Fruit fly (Drosophila melanogaster) whole organism, embryonic: ENCODE measurements around the gene sr.
A peak's percentile ranks its signal among the peaks of the same experiment; 100 is the strongest.

Experiments
- ATbp ChIP-seq: fragments of 200-800 bp; sonication (Bioruptor generic); optimal IDR thresholded peaks from 2 replicates; lab custom pipeline; 2017; ENCODE audit warnings: missing biosample characterization, mild to moderate bottlenecking, missing genetic modification characterization, missing genetic modification reagents
- Asciz ChIP-seq: fragments of 200-800 bp; sonication (Bioruptor generic); optimal IDR thresholded peaks from 2 replicates; lab custom pipeline; 2017; ENCODE audit warnings: missing biosample characterization, mild to moderate bottlenecking, missing genetic modification characterization, missing genetic modification reagents
- CG10543 ChIP-seq: fragments of 200-800 bp; sonication (Bioruptor generic); optimal IDR thresholded peaks from 3 replicates; lab custom pipeline; 2017; ENCODE audit warnings: missing biosample characterization, mild to moderate bottlenecking, missing genetic modification characterization, moderate library complexity
- CG15514 ChIP-seq: fragments of 200-800 bp; sonication (Bioruptor generic); optimal IDR thresholded peaks from 3 replicates; lab custom pipeline; 2017; ENCODE audit warnings: missing biosample characterization, missing genetic modification characterization, mild to moderate bottlenecking, moderate library complexity, missing genetic modification reagents
- CG16813 ChIP-seq: fragments of 200-800 bp; sonication (Bioruptor generic); IDR thresholded peaks from 3 replicates; pipeline ENCODE4 v1.3.6; 2022; ENCODE audit warnings: missing biosample characterization, missing genetic modification characterization; ENCODE audit not compliant: partially characterized antibody
- CG16815 ChIP-seq: fragments of 200-800 bp; sonication (Bioruptor generic); optimal IDR thresholded peaks from 3 replicates; lab custom pipeline; 2017; ENCODE audit warnings: missing biosample characterization, mild to moderate bottlenecking, missing genetic modification characterization
- CG2120 ChIP-seq: fragments of 200-800 bp; sonication (Bioruptor generic); optimal IDR thresholded peaks from 3 replicates; lab custom pipeline; 2016; ENCODE audit warnings: missing biosample characterization, missing genetic modification characterization
- CG2678 ChIP-seq: fragments of 200-800 bp; sonication (Bioruptor generic); optimal IDR thresholded peaks from 3 replicates; lab custom pipeline; 2019; ENCODE audit warnings: missing biosample characterization, mild to moderate bottlenecking, missing genetic modification characterization, moderate library complexity
- CG30020 ChIP-seq: fragments of 200-800 bp; optimal IDR thresholded peaks from 2 replicates; lab custom pipeline; 2019; ENCODE audit warnings: missing biosample characterization, mild to moderate bottlenecking, missing genetic modification characterization, moderate library complexity
- CG4328 ChIP-seq: fragments of 200-800 bp; sonication (Bioruptor generic); optimal IDR thresholded peaks from 3 replicates; lab custom pipeline; 2017; ENCODE audit warnings: missing biosample characterization, missing genetic modification reagents, missing genetic modification characterization
- CG4404 ChIP-seq: fragments of 200-800 bp; sonication (Bioruptor generic); IDR thresholded peaks from 2 replicates; pipeline ENCODE4 v1.3.6; 2022; ENCODE audit warnings: missing biosample characterization, missing genetic modification characterization
- CG4617 ChIP-seq: fragments of 200-800 bp; sonication (Bioruptor generic); optimal IDR thresholded peaks from 3 replicates; lab custom pipeline; 2016; ENCODE audit warnings: missing biosample characterization, missing genetic modification characterization, borderline replicate concordance
- CG4854 ChIP-seq: fragments of 200-800 bp; sonication (Bioruptor generic); optimal IDR thresholded peaks from 2 replicates; lab custom pipeline; 2016; ENCODE audit warnings: missing biosample characterization, missing genetic modification characterization, inconsistent platforms
- CG8290 ChIP-seq, 3 experiments: fragments of 200-800 bp; sonication (Bioruptor generic); optimal IDR thresholded peaks; 2 replicates each; lab custom pipeline; 2016 to 2019; ENCODE audit warnings: missing biosample characterization in 3 of 3, missing genetic modification characterization in 3 of 3, mild to moderate bottlenecking in 2 of 3, moderate library complexity in 1 of 3
- CTCF ChIP-seq: fragments of 200-800 bp; sonication (Bioruptor generic); optimal IDR thresholded peaks from 2 replicates; lab custom pipeline; 2017; ENCODE audit warnings: missing biosample characterization, mild to moderate bottlenecking, missing genetic modification characterization, moderate library complexity
- Dll ChIP-seq: fragments of 200-800 bp; sonication (Bioruptor generic); IDR thresholded peaks from 4 replicates; pipeline ENCODE4 v1.3.6; 2022; ENCODE audit warnings: missing biosample characterization, missing genetic modification characterization; ENCODE audit not compliant: partially characterized antibody
- Doc2 ChIP-seq: fragments of 200-800 bp; sonication (Bioruptor generic); IDR thresholded peaks from 2 replicates; pipeline ENCODE4 v1.3.6; 2022; ENCODE audit warnings: missing biosample characterization, missing genetic modification characterization
- Dp ChIP-seq: fragments of 200-800 bp; sonication (Bioruptor generic); optimal IDR thresholded peaks from 2 replicates; lab custom pipeline; 2018; ENCODE audit warnings: missing biosample characterization, mild to moderate bottlenecking, missing genetic modification characterization, moderate library complexity
- HLHmδ ChIP-seq: fragments of 200-800 bp; sonication (Bioruptor generic); optimal IDR thresholded peaks from 2 replicates; lab custom pipeline; 2018; ENCODE audit warnings: missing biosample characterization, mild to moderate bottlenecking, missing genetic modification characterization, moderate library complexity
- Hey ChIP-seq: fragments of 200-800 bp; sonication (Bioruptor generic); optimal IDR thresholded peaks from 3 replicates; lab custom pipeline; 2018; ENCODE audit warnings: missing biosample characterization, mild to moderate bottlenecking, missing genetic modification characterization
- Med ChIP-seq: fragments of 200-800 bp; sonication (Bioruptor generic); peaks from one replicate; lab custom pipeline; 2016; ENCODE audit warnings: missing biosample characterization, missing genetic modification characterization, mild to moderate bottlenecking, inconsistent platforms, moderate library complexity
- NC2α ChIP-seq: fragments of 200-800 bp; sonication (Bioruptor generic); optimal IDR thresholded peaks from 2 replicates; lab custom pipeline; 2016; ENCODE audit warnings: missing biosample characterization, missing genetic modification characterization
- Nf-YA ChIP-seq: fragments of 200-800 bp; sonication (Bioruptor generic); IDR thresholded peaks from 2 replicates; pipeline ENCODE4 v1.3.6; 2022; ENCODE audit warnings: missing biosample characterization, missing genetic modification characterization
- Spps ChIP-seq: fragments of 200-800 bp; sonication (Bioruptor generic); optimal IDR thresholded peaks from 2 replicates; lab custom pipeline; 2018; ENCODE audit warnings: missing biosample characterization, mild to moderate bottlenecking, missing genetic modification characterization
- Taf1 ChIP-seq: fragments of 200-800 bp; sonication (Bioruptor generic); IDR thresholded peaks from 2 replicates; pipeline ENCODE4 v1.3.6; 2022; ENCODE audit warnings: missing biosample characterization, missing genetic modification characterization
- Tbp ChIP-seq: fragments of >200 bp; optimal IDR thresholded peaks from 2 replicates; lab custom pipeline; 2018; ENCODE audit warnings: missing biosample characterization, missing genetic modification characterization
- Trl ChIP-seq, 3 experiments: fragments of >200 bp in 2 of 3; fragments of 200-800 bp in 1 of 3; sonication (Bioruptor generic) in 1 of 3; optimal IDR thresholded peaks; 2 replicates in 1 of 3; 3 replicates in 2 of 3; lab custom pipeline; 2016 to 2017; ENCODE audit warnings: missing biosample characterization in 1 of 3, missing genetic modification characterization in 1 of 3
- abd-A ChIP-seq: fragments of 200-800 bp; sonication (Bioruptor generic); optimal IDR thresholded peaks from 3 replicates; lab custom pipeline; 2019; ENCODE audit warnings: missing biosample characterization, mild to moderate bottlenecking, missing genetic modification characterization, moderate library complexity
- amos ChIP-seq: fragments of 200-800 bp; sonication (Bioruptor generic); IDR thresholded peaks from 2 replicates; pipeline ENCODE4 v1.3.6; 2022; ENCODE audit warnings: missing biosample characterization, missing genetic modification characterization; ENCODE audit not compliant: partially characterized antibody
- bbx ChIP-seq: fragments of 200-800 bp; sonication (Bioruptor generic); IDR thresholded peaks from 2 replicates; pipeline ENCODE4 v1.3.6; 2022; ENCODE audit warnings: missing biosample characterization, missing genetic modification characterization; ENCODE audit not compliant: partially characterized antibody
- ci ChIP-seq: fragments of 200-800 bp; sonication (Bioruptor generic); IDR thresholded peaks from 3 replicates; pipeline ENCODE4 v1.3.6; 2022; ENCODE audit warnings: missing biosample characterization, missing genetic modification characterization
- da ChIP-seq: fragments of 200-800 bp; sonication (Bioruptor generic); optimal IDR thresholded peaks from 2 replicates; lab custom pipeline; 2016; ENCODE audit warnings: missing biosample characterization, missing genetic modification characterization
- ftz-f1 ChIP-seq: fragments of 200-800 bp; sonication (Bioruptor generic); optimal IDR thresholded peaks from 2 replicates; lab custom pipeline; 2016; ENCODE audit warnings: missing biosample characterization, missing genetic modification characterization
- gcm ChIP-seq: fragments of 200-800 bp; sonication (Bioruptor generic); optimal IDR thresholded peaks from 2 replicates; lab custom pipeline; 2019; ENCODE audit warnings: missing biosample characterization, mild to moderate bottlenecking, missing genetic modification characterization, moderate library complexity
- inv ChIP-seq: fragments of 200-800 bp; sonication (Bioruptor generic); IDR thresholded peaks from 2 replicates; pipeline ENCODE4 v1.3.6; 2022; ENCODE audit warnings: missing biosample characterization, missing genetic modification characterization; ENCODE audit not compliant: partially characterized antibody
- kah ChIP-seq: fragments of 200-800 bp; sonication (Bioruptor generic); optimal IDR thresholded peaks from 2 replicates; lab custom pipeline; 2018; ENCODE audit warnings: missing biosample characterization, mild to moderate bottlenecking, missing genetic modification characterization
- lbe ChIP-seq: fragments of 200-800 bp; sonication (Bioruptor generic); optimal IDR thresholded peaks from 2 replicates; lab custom pipeline; 2016; ENCODE audit warnings: missing biosample characterization, mild to moderate bottlenecking, missing genetic modification characterization
- odd ChIP-seq: fragments of 200-800 bp; sonication (Bioruptor generic); optimal IDR thresholded peaks from 2 replicates; lab custom pipeline; 2017; ENCODE audit warnings: missing biosample characterization, mild to moderate bottlenecking, missing genetic modification characterization
- onecut ChIP-seq: fragments of 200-800 bp; sonication (Bioruptor generic); IDR thresholded peaks from 2 replicates; pipeline ENCODE4 v1.3.6; 2022; ENCODE audit warnings: missing biosample characterization, missing genetic modification characterization
- phol ChIP-seq: fragments of 200-800 bp; sonication (Bioruptor generic); optimal IDR thresholded peaks from 3 replicates; lab custom pipeline; 2018; ENCODE audit warnings: missing biosample characterization, mild to moderate bottlenecking, missing genetic modification characterization, moderate library complexity
- pzg ChIP-seq: fragments of 200-800 bp; sonication (Bioruptor generic); optimal IDR thresholded peaks from 3 replicates; lab custom pipeline; 2018; ENCODE audit warnings: missing biosample characterization, mild to moderate bottlenecking, missing genetic modification characterization, moderate library complexity
- sd ChIP-seq: fragments of 200-800 bp; sonication (Bioruptor generic); optimal IDR thresholded peaks from 3 replicates; lab custom pipeline; 2018; ENCODE audit warnings: missing biosample characterization, mild to moderate bottlenecking, missing genetic modification characterization, moderate library complexity
- sna ChIP-seq: fragments of 200-800 bp; sonication (Bioruptor generic); IDR thresholded peaks from 2 replicates; pipeline ENCODE4 v1.3.6; 2022; ENCODE audit warnings: missing biosample characterization, missing genetic modification characterization; ENCODE audit not compliant: partially characterized antibody
- so ChIP-seq: fragments of 200-800 bp; sonication (Bioruptor generic); IDR thresholded peaks from 3 replicates; pipeline ENCODE4 v1.3.6; 2022; ENCODE audit warnings: missing biosample characterization, missing genetic modification characterization
- sug ChIP-seq: fragments of 200-800 bp; optimal IDR thresholded peaks from 2 replicates; lab custom pipeline; 2019; ENCODE audit warnings: missing biosample characterization, mild to moderate bottlenecking, missing genetic modification characterization, moderate library complexity
- wek ChIP-seq: fragments of 200-800 bp; sonication (Bioruptor generic); optimal IDR thresholded peaks from 3 replicates; lab custom pipeline; 2018; ENCODE audit warnings: missing biosample characterization, mild to moderate bottlenecking, missing genetic modification characterization, moderate library complexity
- yki ChIP-seq: fragments of >200 bp; optimal IDR thresholded peaks from 3 replicates; lab custom pipeline; 2018

The sr gene

dm6 chr3R:18121385-18122151, 31.0 kb downstream of the sr start (continued):
- TF ChIP-seq CG15514 (GFP tag; lab: Kevin White, UChicago) (no peak), inv (GFP tag; lab: Robert Waterston, UW) (no peak), CG16815 (GFP tag; lab: Kevin White, UChicago) (no peak), Tbp (GFP tag; lab: Kevin White, UChicago) (peak; percentile 80), sd (tag; lab: Kevin White, UChicago) (peak; percentile 22), CG2120 (GFP tag; lab: Kevin White, UChicago) (no peak), ATbp (no peak), onecut (GFP tag; lab: Robert Waterston, UW) (peak; percentile 35; the same call in 1 of the 2 replicates), Trl (optimal IDR thresholded peaks at IDR 0.05; lab: Kevin White, UChicago) (peak; percentile 82 to 91), Trl (GFP tag; optimal IDR thresholded peaks at IDR 0.05; lab: Kevin White, UChicago) (no peak), CG2678 (tag; lab: Kevin White, UChicago) (no peak), ci (GFP tag; lab: Robert Waterston, UW) (peak; percentile 42; the same call in 1 of the 3 replicates), so (GFP tag; lab: Robert Waterston, UW) (peak; percentile 31; the same call in 1 of the 3 replicates), CG10543 (GFP tag; lab: Kevin White, UChicago) (peak; percentile 49), CG4854 (GFP tag; lab: Kevin White, UChicago) (no peak), phol (tag; lab: Kevin White, UChicago) (peak; percentile 5), sug (tag; lab: Kevin White, UChicago) (peak; percentile 59), CG30020 (tag; lab: Kevin White, UChicago) (no peak), gcm (GFP tag; lab: Kevin White, UChicago) (peak; percentile 68), Dll (0 out of 4 replicates have a peak, but pooled peaks have one; percentile 19), da (GFP tag; lab: Kevin White, UChicago) (no peak), HLHmδ (GFP tag; lab: Kevin White, UChicago) (peak; percentile 85), kah (GFP tag; lab: Kevin White, UChicago) (peak; percentile 37), CG4617 (GFP tag; lab: Kevin White, UChicago) (no peak), Doc2 (GFP tag; lab: Robert Waterston, UW) (no peak), Taf1 (GFP tag; lab: Robert Waterston, UW) (no peak), pzg (GFP tag; lab: Kevin White, UChicago) (no peak), CG16813 (GFP tag; lab: Robert Waterston, UW) (0 out of 3 replicates have a peak, but pooled peaks have one; percentile 13), Dp (no peak), Nf-YA (GFP tag; lab: Robert Waterston, UW) (peak; percentile 95), odd (peak; percentile 39), abd-A (peak; percentile 49), lbe (no peak), Spps (tag; lab: Kevin White, UChicago) (no peak), CG4328 (GFP tag; lab: Kevin White, UChicago) (no peak), amos (GFP tag; lab: Robert Waterston, UW) (peak; percentile 25; the same call in 1 of the 2 replicates), CTCF (GFP tag; lab: Kevin White, UChicago) (peak; percentile 84), Med (GFP tag; lab: Kevin White, UChicago) (peak; percentile 86), CG4404 (no peak), Asciz (no peak), sna (GFP tag; lab: Robert Waterston, UW) (0 out of 2 replicates have a peak, but pooled peaks have one; percentile 69), CG8290 (GFP tag; optimal IDR thresholded peaks at IDR 0.05; lab: Kevin White, UChicago) (no peak), CG8290 (tag; optimal IDR thresholded peaks at IDR 0.05; lab: Kevin White, UChicago) (peak in 1 of 2 experiments; percentile 30), wek (GFP tag; lab: Kevin White, UChicago) (peak; percentile 2), ftz-f1 (GFP tag; lab: Kevin White, UChicago) (peak; percentile 58), bbx (GFP tag; lab: Robert Waterston, UW) (peak; percentile 42; the same call in 1 of the 2 replicates), NC2α (GFP tag; lab: Kevin White, UChicago) (peak; percentile 74), yki (lab: Kevin White, UChicago) (peak; percentile 11), Hey (peak; percentile 44)
